Worm (Caenorhabditis elegans): Measurements from ENCODE around the gene mpc-1.

- TF ChIP-seq nhr-179 (tag; optimal IDR thresholded peaks at IDR 0.05) (no peak), ZK185.1 (tag; optimal IDR thresholded peaks at IDR 0.05; ENCODE audit: poor library complexity, severe bottlenecking) (no peak), pbrm-1 (GFP tag; IDR thresholded peaks at IDR 0.05) (no peak), nhr-120 (GFP tag; IDR thresholded peaks at IDR 0.05) (no peak), F57A8.1 (GFP tag; optimal IDR thresholded peaks at IDR 0.05) (no peak), ama-1 (optimal IDR thresholded peaks at IDR 0.05) (no peak), ama-1 (GFP tag; optimal IDR thresholded peaks at IDR 0.05) (no peak), cebp-2 (GFP tag; IDR thresholded peaks at IDR 0.05) (no peak), sea-2 (GFP tag; IDR thresholded peaks at IDR 0.05) (no peak), rcor-1 (GFP tag; IDR thresholded peaks at IDR 0.05) (no peak), sdz-38 (tag; optimal IDR thresholded peaks at IDR 0.05) (no peak)
These were observed 21.3 kb upstream of the mpc-1 start for ce11 chrIII:4391938-4392337.

Measured in whole organism, young adult.